Worm (Caenorhabditis elegans) whole organism, young adult: ENCODE measurements around the gene rbm-34.

Experiments
- B0019.2 ChIP-seq: fragments of 200-800 bp; sonication (Bioruptor generic); conservative IDR thresholded peaks from 2 replicates; pipeline ENCODE4 v1.3.6; 2022; ENCODE audit warnings: missing genetic modification reagents, missing genetic modification characterization, missing compliant biosample characterization
- ama-1 ChIP-seq, 3 experiments: fragments of 150-350 bp in 1 of 3; sonication (generic microtip) in 2 of 3; optimal IDR thresholded peaks; 2 replicates each; lab custom pipeline; 2014 to 2018; ENCODE audit warnings: missing biosample characterization in 2 of 3, missing genetic modification characterization in 2 of 3, missing genetic modification reagents in 2 of 3
- cebp-1 ChIP-seq, 2 experiments: fragments of 200-800 bp in 1 of 2; sonication (Bioruptor generic) in 1 of 2; sonication (generic microtip) in 1 of 2; IDR thresholded peaks in 1 of 2; optimal IDR thresholded peaks in 1 of 2; 2 replicates each; pipeline versions ENCODE4 v1.3.6 to Lab custom; 2017 to 2022; ENCODE audit warnings: missing compliant biosample characterization in 2 of 2, missing genetic modification characterization in 2 of 2, mild to moderate bottlenecking in 1 of 2, missing genetic modification reagents in 1 of 2, moderate library complexity in 1 of 2
- nfya-1 ChIP-seq: sonication (generic microtip); optimal IDR thresholded peaks from 2 replicates; lab custom pipeline; 2017; ENCODE audit warnings: antibody characterized with exemption, missing compliant biosample characterization, missing genetic modification characterization, borderline replicate concordance; ENCODE audit not compliant: insufficient read depth
- nhr-90 ChIP-seq: sonication (generic microtip); optimal IDR thresholded peaks from 2 replicates; lab custom pipeline; 2016; ENCODE audit warnings: missing genotype, mild to moderate bottlenecking, missing genetic modification characterization, missing compliant biosample characterization
- tlf-1 ChIP-seq: fragments of 200-800 bp; sonication (Bioruptor generic); optimal IDR thresholded peaks from 2 replicates; lab custom pipeline; 2018; ENCODE audit warnings: mild to moderate bottlenecking, missing genetic modification characterization, missing compliant biosample characterization

- no peak for TF ChIP-seq cebp-1 (GFP tag; IDR thresholded peaks at IDR 0.05; lab: Robert Waterston, UW)
- TF ChIP-seq cebp-1 (tag; optimal IDR thresholded peaks at IDR 0.05; lab: Kevin White, UChicago), result peak; percentile 63
- TF ChIP-seq tlf-1 (GFP tag; lab: Kevin White, UChicago), result no peak
- no peak for TF ChIP-seq B0019.2 (GFP tag; lab: Robert Waterston, UW)
- peak; percentile 49 for TF ChIP-seq ama-1 (optimal IDR thresholded peaks at IDR 0.05; lab: Kevin White, UChicago)
- TF ChIP-seq ama-1 (GFP tag; optimal IDR thresholded peaks at IDR 0.05; lab: Kevin White, UChicago), result no peak
- no peak for TF ChIP-seq nhr-90 (tag; lab: Kevin White, UChicago)
- TF ChIP-seq nfya-1 (tag; lab: Kevin White, UChicago), result no peak
Observed at ce11 chrIV:12036924-12037323, 48.3 kb upstream of the rbm-34 start.
